Fruit fly (Drosophila melanogaster) whole organism, embryonic: ENCODE data around the gene CG31886.

Source experiments
- Bdp1 ChIP-seq: fragments of 200-800 bp; sonication (Bioruptor generic); optimal IDR thresholded peaks from 3 replicates; lab custom pipeline; 2016; ENCODE audit warnings: missing biosample characterization, missing genetic modification characterization
- CG10321 ChIP-seq: fragments of 200-800 bp; sonication (Bioruptor generic); IDR thresholded peaks from 2 replicates; pipeline ENCODE4 v1.3.6; 2022; ENCODE audit warnings: missing biosample characterization, missing genetic modification characterization
- CG10543 ChIP-seq: fragments of 200-800 bp; sonication (Bioruptor generic); optimal IDR thresholded peaks from 3 replicates; lab custom pipeline; 2017; ENCODE audit warnings: missing biosample characterization, mild to moderate bottlenecking, missing genetic modification characterization, moderate library complexity
- CG11504 ChIP-seq: fragments of 200-800 bp; sonication (Bioruptor generic); optimal IDR thresholded peaks from 3 replicates; lab custom pipeline; 2019; ENCODE audit warnings: missing biosample characterization, mild to moderate bottlenecking, missing genetic modification characterization, moderate library complexity
- CG11695 ChIP-seq: fragments of 200-800 bp; sonication (Bioruptor generic); IDR thresholded peaks from 3 replicates; pipeline ENCODE4 v1.3.6; 2022; ENCODE audit warnings: missing biosample characterization, missing genetic modification characterization
- CG12155 ChIP-seq: fragments of 200-800 bp; sonication (Bioruptor generic); optimal IDR thresholded peaks from 3 replicates; lab custom pipeline; 2016; ENCODE audit warnings: missing biosample characterization, missing genetic modification characterization
- CG12769 ChIP-seq: fragments of 200-800 bp; sonication (Bioruptor generic); optimal IDR thresholded peaks from 2 replicates; lab custom pipeline; 2019; ENCODE audit warnings: missing biosample characterization, mild to moderate bottlenecking, missing genetic modification characterization, moderate library complexity
- CG13296 ChIP-seq: fragments of 200-800 bp; sonication (Bioruptor generic); optimal IDR thresholded peaks from 3 replicates; lab custom pipeline; 2018; ENCODE audit warnings: missing biosample characterization, mild to moderate bottlenecking, missing genetic modification characterization
- CG14014 ChIP-seq: fragments of 200-800 bp; sonication (Bioruptor generic); IDR thresholded peaks from 2 replicates; pipeline ENCODE4 v1.3.6; 2022; ENCODE audit warnings: missing biosample characterization, missing genetic modification characterization
- CG1792 ChIP-seq: fragments of 200-800 bp; sonication (Bioruptor generic); optimal IDR thresholded peaks from 2 replicates; lab custom pipeline; 2016; ENCODE audit warnings: missing biosample characterization, missing genetic modification characterization
- CG18599 ChIP-seq: fragments of 200-800 bp; sonication (Bioruptor generic); optimal IDR thresholded peaks from 3 replicates; lab custom pipeline; 2017; ENCODE audit warnings: missing biosample characterization, missing genetic modification characterization, mild to moderate bottlenecking, moderate library complexity, missing genetic modification reagents
- CG2120 ChIP-seq: fragments of 200-800 bp; sonication (Bioruptor generic); optimal IDR thresholded peaks from 3 replicates; lab custom pipeline; 2016; ENCODE audit warnings: missing biosample characterization, missing genetic modification characterization
- CG2678 ChIP-seq: fragments of 200-800 bp; sonication (Bioruptor generic); optimal IDR thresholded peaks from 3 replicates; lab custom pipeline; 2019; ENCODE audit warnings: missing biosample characterization, mild to moderate bottlenecking, missing genetic modification characterization, moderate library complexity
- CG32532 ChIP-seq: fragments of 200-800 bp; sonication (Bioruptor generic); IDR thresholded peaks from 2 replicates; pipeline ENCODE4 v1.3.6; 2022; ENCODE audit warnings: missing biosample characterization, missing genetic modification characterization
- CG3847 ChIP-seq: fragments of 200-800 bp; sonication (Bioruptor generic); IDR thresholded peaks from 2 replicates; pipeline ENCODE4 v1.3.6; 2022; ENCODE audit warnings: missing biosample characterization, missing genetic modification characterization
- CG3995 ChIP-seq: fragments of 200-800 bp; sonication (Bioruptor generic); optimal IDR thresholded peaks from 3 replicates; lab custom pipeline; 2016; ENCODE audit warnings: missing biosample characterization, missing genetic modification characterization
- CG6683 ChIP-seq: fragments of 200-800 bp; sonication (Bioruptor generic); optimal IDR thresholded peaks from 2 replicates; lab custom pipeline; 2017; ENCODE audit warnings: missing biosample characterization, mild to moderate bottlenecking, missing genetic modification characterization, missing genetic modification reagents
- CG7556 ChIP-seq: fragments of 200-800 bp; sonication (Bioruptor generic); optimal IDR thresholded peaks from 2 replicates; lab custom pipeline; 2017; ENCODE audit warnings: missing biosample characterization, mild to moderate bottlenecking, missing genetic modification characterization
- CG7786 ChIP-seq: fragments of 200-800 bp; sonication (Bioruptor generic); optimal IDR thresholded peaks from 2 replicates; lab custom pipeline; 2016; ENCODE audit warnings: missing biosample characterization, missing genetic modification characterization
- CG7987 ChIP-seq: fragments of 200-800 bp; sonication (Bioruptor generic); optimal IDR thresholded peaks from 2 replicates; lab custom pipeline; 2018; ENCODE audit warnings: missing biosample characterization, mild to moderate bottlenecking, missing genetic modification characterization, moderate library complexity
- CG8290 ChIP-seq, 3 experiments: fragments of 200-800 bp; sonication (Bioruptor generic); optimal IDR thresholded peaks; 2 replicates each; lab custom pipeline; 2016 to 2019; ENCODE audit warnings: missing biosample characterization in 3 of 3, missing genetic modification characterization in 3 of 3, mild to moderate bottlenecking in 2 of 3, moderate library complexity in 1 of 3
- Dbx ChIP-seq: fragments of 200-800 bp; sonication (Bioruptor generic); IDR thresholded peaks from 3 replicates; pipeline ENCODE4 v1.3.6; 2022; ENCODE audit warnings: missing biosample characterization, missing genetic modification characterization
- Dek ChIP-seq: fragments of 200-800 bp; sonication (Bioruptor generic); optimal IDR thresholded peaks from 3 replicates; lab custom pipeline; 2019; ENCODE audit warnings: missing biosample characterization, mild to moderate bottlenecking, missing genetic modification characterization, moderate library complexity
- Med ChIP-seq: fragments of 200-800 bp; sonication (Bioruptor generic); peaks from one replicate; lab custom pipeline; 2016; ENCODE audit warnings: missing biosample characterization, missing genetic modification characterization, mild to moderate bottlenecking, inconsistent platforms, moderate library complexity
- Pdp1 ChIP-seq, 2 experiments: fragments of 200-800 bp; sonication (Bioruptor generic); optimal IDR thresholded peaks; 3 replicates each; lab custom pipeline; 2016; ENCODE audit warnings: missing biosample characterization in 2 of 2, missing genetic modification characterization in 2 of 2, mild to moderate bottlenecking in 1 of 2, moderate library complexity in 1 of 2
- Rfx ChIP-seq: fragments of 200-800 bp; sonication (Bioruptor generic); IDR thresholded peaks from 2 replicates; pipeline ENCODE4 v1.3.6; 2022; ENCODE audit warnings: missing biosample characterization, missing genetic modification characterization
- dmrt11E ChIP-seq: fragments of 200-800 bp; sonication (Bioruptor generic); optimal IDR thresholded peaks from 3 replicates; lab custom pipeline; 2018; ENCODE audit warnings: missing biosample characterization, mild to moderate bottlenecking, missing genetic modification characterization, moderate library complexity
- ewg ChIP-seq: fragments of 200-800 bp; sonication (Bioruptor generic); optimal IDR thresholded peaks from 3 replicates; lab custom pipeline; 2017; ENCODE audit warnings: mild to moderate bottlenecking, missing biosample characterization, missing genetic modification reagents, missing genetic modification characterization
- gem ChIP-seq: fragments of 200-800 bp; sonication (Bioruptor generic); optimal IDR thresholded peaks from 2 replicates; lab custom pipeline; 2019; ENCODE audit warnings: missing biosample characterization, mild to moderate bottlenecking, missing genetic modification characterization, moderate library complexity
- grau ChIP-seq: fragments of 200-800 bp; optimal IDR thresholded peaks from 3 replicates; lab custom pipeline; 2019; ENCODE audit warnings: missing biosample characterization, mild to moderate bottlenecking, missing genetic modification characterization, moderate library complexity
- grn ChIP-seq: fragments of 200-800 bp; sonication (Bioruptor generic); optimal IDR thresholded peaks from 3 replicates; lab custom pipeline; 2017; ENCODE audit warnings: missing biosample characterization, missing genetic modification characterization
- her ChIP-seq: fragments of 200-800 bp; sonication (Bioruptor generic); optimal IDR thresholded peaks from 2 replicates; lab custom pipeline; 2016; ENCODE audit warnings: missing biosample characterization, missing genetic modification characterization
- jigr1 ChIP-seq: fragments of 200-800 bp; sonication (Bioruptor generic); IDR thresholded peaks from 3 replicates; pipeline ENCODE4 v1.3.6; 2022; ENCODE audit warnings: missing biosample characterization, missing genetic modification characterization
- kah ChIP-seq: fragments of 200-800 bp; sonication (Bioruptor generic); optimal IDR thresholded peaks from 2 replicates; lab custom pipeline; 2018; ENCODE audit warnings: missing biosample characterization, mild to moderate bottlenecking, missing genetic modification characterization
- lab ChIP-seq: fragments of 200-800 bp; sonication (Bioruptor generic); optimal IDR thresholded peaks from 3 replicates; lab custom pipeline; 2017; ENCODE audit warnings: missing biosample characterization, missing genetic modification characterization, mild to moderate bottlenecking, moderate library complexity, missing genetic modification reagents
- lilli ChIP-seq: fragments of 200-800 bp; sonication (Bioruptor generic); optimal IDR thresholded peaks from 3 replicates; lab custom pipeline; 2016; ENCODE audit warnings: missing biosample characterization, missing genetic modification characterization
- mirr ChIP-seq: fragments of 200-800 bp; sonication (Bioruptor generic); optimal IDR thresholded peaks from 3 replicates; lab custom pipeline; 2018; ENCODE audit warnings: missing biosample characterization, mild to moderate bottlenecking, missing genetic modification characterization
- otp ChIP-seq: fragments of 200-800 bp; sonication (Bioruptor generic); IDR thresholded peaks from 3 replicates; pipeline ENCODE4, ENCODE4 v1.3.6; 2022; ENCODE audit warnings: missing biosample characterization, missing genetic modification characterization
- row ChIP-seq: fragments of 200-800 bp; sonication (Bioruptor generic); IDR thresholded peaks from 3 replicates; pipeline ENCODE4 v1.3.6; 2022; ENCODE audit warnings: missing biosample characterization, missing genetic modification characterization
- schlank ChIP-seq: fragments of 200-800 bp; sonication (Bioruptor generic); optimal IDR thresholded peaks from 2 replicates; lab custom pipeline; 2018; ENCODE audit warnings: missing biosample characterization, mild to moderate bottlenecking, missing genetic modification characterization
- sens ChIP-seq: fragments of 200-800 bp; sonication (Bioruptor generic); peaks from one replicate; lab custom pipeline; 2016; ENCODE audit warnings: missing biosample characterization, missing genetic modification characterization
- slbo ChIP-seq: fragments of 200-800 bp; sonication (Bioruptor generic); IDR thresholded peaks from 2 replicates; pipeline ENCODE4 v1.3.6; 2022; ENCODE audit warnings: missing biosample characterization, missing genetic modification characterization
- so ChIP-seq: fragments of 200-800 bp; sonication (Bioruptor generic); IDR thresholded peaks from 3 replicates; pipeline ENCODE4 v1.3.6; 2022; ENCODE audit warnings: missing biosample characterization, missing genetic modification characterization
- trem ChIP-seq: fragments of 200-800 bp; optimal IDR thresholded peaks from 3 replicates; lab custom pipeline; 2019; ENCODE audit warnings: missing biosample characterization, mild to moderate bottlenecking, missing genetic modification characterization, moderate library complexity
- wdn ChIP-seq: fragments of 200-800 bp; sonication (Bioruptor generic); IDR thresholded peaks from 2 replicates; pipeline ENCODE4 v1.3.6; 2022; ENCODE audit warnings: missing biosample characterization, missing genetic modification characterization

Gene CG31886

dm6 chr2L:8955597-8956335 lies 3.1 kb downstream of the CG31886 start:
- TF ChIP-seq jigr1 (GFP tag; lab: Robert Waterston, UW), result no peak
- TF ChIP-seq ewg, result no peak
- TF ChIP-seq CG10321 (GFP tag; lab: Robert Waterston, UW), result 0 out of 2 replicates have a peak, but pooled peaks have one; percentile 22
- TF ChIP-seq trem (tag; lab: Kevin White, UChicago), result no peak
- no peak for TF ChIP-seq CG7786 (GFP tag; lab: Kevin White, UChicago)
- peak; percentile 46; the same call in 1 of the 2 replicates for TF ChIP-seq CG32532
- 0 out of 3 replicates have a peak, but pooled peaks have one; percentile 18 for TF ChIP-seq otp
- peak; percentile 19; the same call in 1 of the 2 replicates for TF ChIP-seq wdn (GFP tag; lab: Robert Waterston, UW)
- TF ChIP-seq CG10543 (GFP tag; lab: Kevin White, UChicago), result peak; percentile 1
- peak; percentile 18 for TF ChIP-seq schlank (tag; lab: Kevin White, UChicago)
- peak; percentile 53 for TF ChIP-seq slbo (GFP tag; lab: Robert Waterston, UW)
- peak; percentile 38; the same call in 2 of the 3 replicates for TF ChIP-seq row (GFP tag; lab: Robert Waterston, UW)
- TF ChIP-seq CG6683 (GFP tag; lab: Kevin White, UChicago), result no peak
- 0 out of 2 replicates have a peak, but pooled peaks have one; percentile 26 for TF ChIP-seq CG3847 (GFP tag; lab: Robert Waterston, UW)
- TF ChIP-seq CG11504, result peak; percentile 16
- TF ChIP-seq CG18599 (GFP tag; lab: Kevin White, UChicago), result peak; percentile 38
- no peak for TF ChIP-seq CG7556
- peak in 1 of 2 experiments; percentile 15 for TF ChIP-seq Pdp1 (GFP tag; optimal IDR thresholded peaks at IDR 0.05; lab: Kevin White, UChicago)
- TF ChIP-seq Med (GFP tag; lab: Kevin White, UChicago), result peak; percentile 73
- TF ChIP-seq Dek (tag; lab: Kevin White, UChicago), result peak; percentile 31
- peak; percentile 25 for TF ChIP-seq CG3995
- TF ChIP-seq CG13296 (GFP tag; lab: Kevin White, UChicago), result peak; percentile 26
- no peak for TF ChIP-seq Bdp1 (GFP tag; lab: Kevin White, UChicago)
- peak; percentile 7; the same call in 1 of the 2 replicates for TF ChIP-seq Rfx
- TF ChIP-seq CG2678 (tag; lab: Kevin White, UChicago), result peak; percentile 29
- TF ChIP-seq sens (GFP tag; lab: Kevin White, UChicago), result peak; percentile 19
- peak; percentile 38 for TF ChIP-seq gem (tag; lab: Kevin White, UChicago)
- peak; percentile 14; the same call in 1 of the 3 replicates for TF ChIP-seq so (GFP tag; lab: Robert Waterston, UW)
- TF ChIP-seq CG1792 (GFP tag; lab: Kevin White, UChicago), result no peak
- peak; percentile 3 for TF ChIP-seq lab (GFP tag; lab: Kevin White, UChicago)
- TF ChIP-seq CG11695 (GFP tag; lab: Robert Waterston, UW), result peak; percentile 42; the same call in 1 of the 3 replicates
- TF ChIP-seq her (GFP tag; lab: Kevin White, UChicago), result peak; percentile 4
- no peak for TF ChIP-seq CG7987 (GFP tag; lab: Kevin White, UChicago)
- peak; percentile 34 for TF ChIP-seq grn
- TF ChIP-seq CG12155 (GFP tag; lab: Kevin White, UChicago), result peak; percentile 9
- TF ChIP-seq kah (GFP tag; lab: Kevin White, UChicago), result no peak
- peak; percentile 29 for TF ChIP-seq grau
- TF ChIP-seq lilli (GFP tag; lab: Kevin White, UChicago), result peak; percentile 2
- TF ChIP-seq CG8290 (GFP tag; optimal IDR thresholded peaks at IDR 0.05; lab: Kevin White, UChicago), result no peak
- peak in 1 of 2 experiments; percentile 60 for TF ChIP-seq CG8290 (tag; optimal IDR thresholded peaks at IDR 0.05; lab: Kevin White, UChicago)
- peak; percentile 40 for TF ChIP-seq CG12769 (tag; lab: Kevin White, UChicago)
- TF ChIP-seq mirr, result peak; percentile 37
- no peak for TF ChIP-seq dmrt11E (tag; lab: Kevin White, UChicago)
- TF ChIP-seq Dbx (GFP tag; lab: Robert Waterston, UW), result peak; percentile 21; the same call in 1 of the 3 replicates
- TF ChIP-seq CG14014, result peak; percentile 17; the same call in 1 of the 2 replicates
- TF ChIP-seq CG2120 (GFP tag; lab: Kevin White, UChicago), result peak; percentile 27
